Fruit fly (Drosophila melanogaster): ENCODE measurements around the gene Nedd4.

Nedd4 gene

dm6 chr3L:17485280-17485792 lies 44.5 kb upstream of the Nedd4 start (continued):
- peak; percentile 86 for TF ChIP-seq CG17359 (tag; optimal IDR thresholded peaks at IDR 0.05)
- no peak for TF ChIP-seq Taf1 (GFP tag; IDR thresholded peaks at IDR 0.05)
- TF ChIP-seq HLH3B (GFP tag; IDR thresholded peaks at IDR 0.05) = peak; percentile 61; the same call in 1 of the 2 replicates
- peak; percentile 12 for TF ChIP-seq pros (GFP tag; optimal IDR thresholded peaks at IDR 0.05)
- TF ChIP-seq sd (tag; optimal IDR thresholded peaks at IDR 0.05) = peak; percentile 32
- TF ChIP-seq Lhr (GFP tag; optimal IDR thresholded peaks at IDR 0.05) = peak; percentile 90
- peak; percentile 73; the same call in 2 of the 3 replicates for TF ChIP-seq CG2199 (GFP tag; IDR thresholded peaks at IDR 0.05)
- TF ChIP-seq usp (GFP tag; optimal IDR thresholded peaks at IDR 0.05) = no peak
- peak; percentile 76 for TF ChIP-seq TFAM (GFP tag; optimal IDR thresholded peaks at IDR 0.05)
- TF ChIP-seq unpg (GFP tag; optimal IDR thresholded peaks at IDR 0.05) = peak; percentile 85
- TF ChIP-seq cg (GFP tag; optimal IDR thresholded peaks at IDR 0.05) = peak; percentile 65
- TF ChIP-seq CG14710 (tag; optimal IDR thresholded peaks at IDR 0.05) = peak; percentile 94
- TF ChIP-seq grn (GFP tag; optimal IDR thresholded peaks at IDR 0.05) = peak; percentile 79
- no peak for TF ChIP-seq crol (GFP tag; IDR thresholded peaks at IDR 0.05)
- no peak for TF ChIP-seq slp2 (GFP tag; optimal IDR thresholded peaks at IDR 0.05)
- TF ChIP-seq kay (GFP tag; optimal IDR thresholded peaks at IDR 0.05) = peak; percentile 30
- TF ChIP-seq CG9817 (tag; optimal IDR thresholded peaks at IDR 0.05) = peak; percentile 41
- peak; percentile 71 for TF ChIP-seq HHEX (GFP tag; optimal IDR thresholded peaks at IDR 0.05)
- no peak for TF ChIP-seq sob (GFP tag; IDR thresholded peaks at IDR 0.05)
- no peak for TF ChIP-seq dimm (GFP tag; IDR thresholded peaks at IDR 0.05)
- TF ChIP-seq CG6254 (GFP tag; optimal IDR thresholded peaks at IDR 0.05) = peak; percentile 92
- TF ChIP-seq CG13424 (tag; optimal IDR thresholded peaks at IDR 0.05) = peak; percentile 73
- peak; percentile 66 for TF ChIP-seq Nf-YB (GFP tag; optimal IDR thresholded peaks at IDR 0.05)
- TF ChIP-seq Mrtf (GFP tag; IDR thresholded peaks at IDR 0.05) = 0 out of 3 replicates have a peak, but pooled peaks have one; percentile 16
- no peak for TF ChIP-seq sima (GFP tag; optimal IDR thresholded peaks at IDR 0.05)
- TF ChIP-seq dmrt99B (tag; optimal IDR thresholded peaks at IDR 0.05) = peak; percentile 72
- peak; percentile 80 for TF ChIP-seq CG18764 (GFP tag; optimal IDR thresholded peaks at IDR 0.05)
- no peak for TF ChIP-seq klu (GFP tag; IDR thresholded peaks at IDR 0.05)
- no peak for TF ChIP-seq Dbx (GFP tag; IDR thresholded peaks at IDR 0.05)
- TF ChIP-seq lab (GFP tag; optimal IDR thresholded peaks at IDR 0.05) = peak; percentile 84
- peak; percentile 81 for TF ChIP-seq CG8924 (tag; optimal IDR thresholded peaks at IDR 0.05)
- no peak for TF ChIP-seq Scr (GFP tag; IDR thresholded peaks at IDR 0.05; ENCODE audit: partially characterized antibody)
- TF ChIP-seq fd102C (GFP tag; optimal IDR thresholded peaks at IDR 0.05) = peak; percentile 75
- no peak for TF ChIP-seq Dfd (GFP tag; optimal IDR thresholded peaks at IDR 0.05)
- peak in 1 of 3 experiments; percentile 31 for TF ChIP-seq Stat92E (GFP tag; optimal IDR thresholded peaks at IDR 0.05)
- peak; percentile 53 for TF ChIP-seq CG14965 (GFP tag; optimal IDR thresholded peaks at IDR 0.05; ENCODE audit: borderline replicate concordance)
- TF ChIP-seq CG43689 (GFP tag; IDR thresholded peaks at IDR 0.05) = no peak
- TF ChIP-seq Dek (tag; optimal IDR thresholded peaks at IDR 0.05) = no peak
- TF ChIP-seq CkIIα-i1 (GFP tag; IDR thresholded peaks at IDR 0.05) = no peak
- peak; percentile 46 for TF ChIP-seq CoRest (tag; optimal IDR thresholded peaks at IDR 0.05)
- TF ChIP-seq CG4328 (GFP tag; optimal IDR thresholded peaks at IDR 0.05) = peak; percentile 76
- TF ChIP-seq Mad (GFP tag; optimal IDR thresholded peaks at IDR 0.05) = peak; percentile 29
- peak; percentile 65 for TF ChIP-seq CG4424 (GFP tag; optimal IDR thresholded peaks at IDR 0.05)
- no peak for TF ChIP-seq zen2 (GFP tag; IDR thresholded peaks at IDR 0.05; ENCODE audit: partially characterized antibody)
- TF ChIP-seq CG10366 (GFP tag; IDR thresholded peaks at IDR 0.05) = peak; percentile 22; the same call in 1 of the 2 replicates
- TF ChIP-seq CG10654 (GFP tag; optimal IDR thresholded peaks at IDR 0.05) = peak; percentile 63
- TF ChIP-seq Usf (GFP tag; optimal IDR thresholded peaks at IDR 0.05) = peak; percentile 18
- no peak for TF ChIP-seq CG3847 (GFP tag; IDR thresholded peaks at IDR 0.05)
- TF ChIP-seq slbo (GFP tag; IDR thresholded peaks at IDR 0.05) = no peak
- no peak for TF ChIP-seq Lim3 (GFP tag; IDR thresholded peaks at IDR 0.05)
